Worm (Caenorhabditis elegans) whole organism, mixed stage, embryonic: ENCODE measurements around the gene cubn-1.

ENCODE experiments used
- blmp-1 ChIP-seq: fragments of 150-350 bp; optimal IDR thresholded peaks from 2 replicates; lab custom pipeline; 2014; ENCODE audit warnings: missing biosample characterization, missing genetic modification characterization
- ces-1 ChIP-seq: fragments of 150-350 bp; optimal IDR thresholded peaks from 2 replicates; lab custom pipeline; 2014; ENCODE audit warnings: missing biosample characterization, missing genetic modification reagents, missing genetic modification characterization
- drap-1 ChIP-seq: fragments of 200-800 bp; sonication (Bioruptor generic); optimal IDR thresholded peaks from 3 replicates; lab custom pipeline; 2018; ENCODE audit warnings: mild to moderate bottlenecking, missing genetic modification characterization, missing compliant biosample characterization
- elt-3 ChIP-seq: fragments of 150-350 bp; optimal IDR thresholded peaks from 2 replicates; lab custom pipeline; 2014; ENCODE audit warnings: missing biosample characterization, missing genetic modification characterization
- ham-2 ChIP-seq: fragments of 200-800 bp; sonication (Bioruptor generic); optimal IDR thresholded peaks from 2 replicates; lab custom pipeline; 2018; ENCODE audit warnings: mild to moderate bottlenecking, missing genetic modification characterization, missing compliant biosample characterization
- lsy-2 ChIP-seq: fragments of 150-350 bp; optimal IDR thresholded peaks from 2 replicates; lab custom pipeline; 2014; ENCODE audit warnings: missing biosample characterization, missing genetic modification characterization
- mab-5 ChIP-seq: fragments of 150-350 bp; optimal IDR thresholded peaks from 2 replicates; lab custom pipeline; 2014; ENCODE audit warnings: missing biosample characterization, missing genetic modification characterization
- mep-1 ChIP-seq: fragments of 150-350 bp; optimal IDR thresholded peaks from 2 replicates; lab custom pipeline; 2017; ENCODE audit warnings: missing biosample characterization, missing genetic modification reagents, missing genetic modification characterization, inconsistent platforms
- pha-4 ChIP-seq: fragments of 150-350 bp; optimal IDR thresholded peaks from 2 replicates; lab custom pipeline; 2018; ENCODE audit warnings: missing biosample characterization, missing genetic modification reagents, missing genetic modification characterization
- snpc-4 ChIP-seq: fragments of 150-350 bp; optimal IDR thresholded peaks from 2 replicates; lab custom pipeline; 2014; ENCODE audit warnings: missing biosample characterization, missing genetic modification characterization
- unc-62 ChIP-seq: fragments of 150-350 bp; optimal IDR thresholded peaks from 2 replicates; lab custom pipeline; 2014; ENCODE audit warnings: missing biosample characterization, missing genetic modification reagents, missing genetic modification characterization

- TF ChIP-seq mep-1 (no peak), blmp-1 (tag; lab: Kevin White, UChicago) (no peak), mab-5 (no peak), elt-3 (tag; lab: Kevin White, UChicago) (no peak), unc-62 (no peak), drap-1 (GFP tag; lab: Kevin White, UChicago) (no peak), snpc-4 (tag; lab: Kevin White, UChicago) (no peak), ces-1 (GFP tag; lab: Kevin White, UChicago) (no peak), pha-4 (tag; lab: Kevin White, UChicago) (no peak), ham-2 (GFP tag; lab: Kevin White, UChicago) (no peak), lsy-2 (tag; lab: Kevin White, UChicago) (no peak)
Observed at ce11 chrV:12611029-12611428, at the start of gene cubn-1.
